Fruit fly (Drosophila melanogaster) S2 (cell line): Measurements from ENCODE around the gene Ptp61F.

Experiments used
- CG8478 ChIP-seq: fragments of >200 bp; optimal IDR thresholded peaks from 2 replicates; lab custom pipeline; 2018
- CTCF ChIP-seq, 2 experiments: fragments of >200 bp; optimal IDR thresholded peaks; 2 replicates each; lab custom pipeline; 2018

- no peak for TF ChIP-seq CTCF (optimal IDR thresholded peaks at IDR 0.05; lab: Kevin White, UChicago)
- TF ChIP-seq CG8478 (lab: Kevin White, UChicago), result no peak
Measured at dm6 chr3L:1350924-1351215, 124.2 kb downstream of the Ptp61F start, which contains the start of gene CG9166.
